Fruit fly (Drosophila melanogaster): ENCODE data around the gene Tango6.

Gene Tango6

dm6 chr2L:18948724-18949108 is 20.1 kb upstream of the Tango6 start, which contains the start of gene CG10428 (continued):
- TF ChIP-seq HLH4C (GFP tag; IDR thresholded peaks at IDR 0.05; ENCODE audit: partially characterized antibody), result peak; percentile 63
- no peak for TF ChIP-seq fd64A (GFP tag; optimal IDR thresholded peaks at IDR 0.05)
- no peak for TF ChIP-seq Vsx1 (GFP tag; optimal IDR thresholded peaks at IDR 0.05)
- no peak for TF ChIP-seq tgo (GFP tag; IDR thresholded peaks at IDR 0.05)
- no peak for TF ChIP-seq mld (GFP tag; IDR thresholded peaks at IDR 0.05; ENCODE audit: partially characterized antibody)
- no peak for TF ChIP-seq fu2 (GFP tag; optimal IDR thresholded peaks at IDR 0.05)
- peak; percentile 64 for TF ChIP-seq CG4617 (GFP tag; optimal IDR thresholded peaks at IDR 0.05; ENCODE audit: borderline replicate concordance)
- TF ChIP-seq CG16863 (GFP tag; optimal IDR thresholded peaks at IDR 0.05), result no peak
- TF ChIP-seq CG11560 (tag; IDR thresholded peaks at IDR 0.05), result peak; percentile 13; the same call in 1 of the 3 replicates
- no peak for TF ChIP-seq Elba2 (GFP tag; optimal IDR thresholded peaks at IDR 0.05)
- no peak for TF ChIP-seq Rfx (GFP tag; IDR thresholded peaks at IDR 0.05)
- TF ChIP-seq gsb-n (tag; optimal IDR thresholded peaks at IDR 0.05), result no peak
- no peak for TF ChIP-seq ham (GFP tag; IDR thresholded peaks at IDR 0.05)
- TF ChIP-seq Lhr (GFP tag; optimal IDR thresholded peaks at IDR 0.05), result no peak
- no peak for TF ChIP-seq Med (GFP tag)
- no peak for TF ChIP-seq Dbx (GFP tag; IDR thresholded peaks at IDR 0.05)
- peak; percentile 63; the same call in 1 of the 2 replicates for TF ChIP-seq Bgb (GFP tag; IDR thresholded peaks at IDR 0.05; ENCODE audit: partially characterized antibody)
- 0 out of 4 replicates have a peak, but pooled peaks have one; percentile 11 for TF ChIP-seq chinmo (GFP tag; IDR thresholded peaks at IDR 0.05; ENCODE audit: partially characterized antibody)
- peak; percentile 46; the same call in 1 of the 2 replicates for TF ChIP-seq nerfin-2 (GFP tag; IDR thresholded peaks at IDR 0.05; ENCODE audit: partially characterized antibody)
- no peak for TF ChIP-seq chif (GFP tag; optimal IDR thresholded peaks at IDR 0.05)
- no peak for TF ChIP-seq CG14965 (GFP tag; optimal IDR thresholded peaks at IDR 0.05; ENCODE audit: borderline replicate concordance)
- no peak for TF ChIP-seq Hr51 (GFP tag; optimal IDR thresholded peaks at IDR 0.05)
- TF ChIP-seq CG2116 (GFP tag; optimal IDR thresholded peaks at IDR 0.05), result peak; percentile 60
- TF ChIP-seq CG11695 (GFP tag; IDR thresholded peaks at IDR 0.05), result no peak
- TF ChIP-seq CG6272 (GFP tag; IDR thresholded peaks at IDR 0.05), result no peak
- no peak for TF ChIP-seq CG15011 (GFP tag; optimal IDR thresholded peaks at IDR 0.05)
- peak; percentile 46 for TF ChIP-seq trem (tag; optimal IDR thresholded peaks at IDR 0.05)
- TF ChIP-seq Scr (GFP tag; IDR thresholded peaks at IDR 0.05; ENCODE audit: partially characterized antibody), result peak; percentile 50
- no peak for TF ChIP-seq CG14050 (GFP tag; IDR thresholded peaks at IDR 0.05)
- TF ChIP-seq pros (GFP tag; optimal IDR thresholded peaks at IDR 0.05), result no peak
- peak; percentile 38; the same call in 1 of the 2 replicates for TF ChIP-seq amos (GFP tag; IDR thresholded peaks at IDR 0.05; ENCODE audit: partially characterized antibody)
- TF ChIP-seq dysf (GFP tag; IDR thresholded peaks at IDR 0.05), result no peak
- no peak for TF ChIP-seq CG6654 (GFP tag; optimal IDR thresholded peaks at IDR 0.05)
- peak in 1 of 2 experiments; percentile 84 for TF ChIP-seq crp (GFP tag; optimal IDR thresholded peaks at IDR 0.05)
- TF ChIP-seq Dp (GFP tag; optimal IDR thresholded peaks at IDR 0.05), result peak; percentile 93
- TF ChIP-seq CG12659 (GFP tag; optimal IDR thresholded peaks at IDR 0.05), result peak; percentile 31
- no peak for TF ChIP-seq Blimp-1 (GFP tag; optimal IDR thresholded peaks at IDR 0.05)
- no peak for TF ChIP-seq NC2α (GFP tag; optimal IDR thresholded peaks at IDR 0.05)
- 0 out of 3 replicates have a peak, but pooled peaks have one; percentile 48 for TF ChIP-seq CG34224 (GFP tag; IDR thresholded peaks at IDR 0.05; ENCODE audit: partially characterized antibody)
- peak; percentile 99 for TF ChIP-seq sug (tag; optimal IDR thresholded peaks at IDR 0.05)
- no peak for TF ChIP-seq CG5245 (GFP tag; optimal IDR thresholded peaks at IDR 0.05)
- TF ChIP-seq H15 (GFP tag; IDR thresholded peaks at IDR 0.05), result no peak
- no peak for TF ChIP-seq CG8924 (tag; optimal IDR thresholded peaks at IDR 0.05)
- no peak for TF ChIP-seq kay (GFP tag; optimal IDR thresholded peaks at IDR 0.05)
- TF ChIP-seq CG15514 (GFP tag; optimal IDR thresholded peaks at IDR 0.05), result peak; percentile 36
- TF ChIP-seq Dref (GFP tag; IDR thresholded peaks at IDR 0.05), result peak; percentile 93
- TF ChIP-seq CG14441 (GFP tag; IDR thresholded peaks at IDR 0.05), result no peak
- TF ChIP-seq Drgx (GFP tag; IDR thresholded peaks at IDR 0.05), result no peak
- peak; percentile 96 for TF ChIP-seq E2f2 (GFP tag; IDR thresholded peaks at IDR 0.05)
